Fruit fly (Drosophila melanogaster): ENCODE data around the gene ymp.

Gene ymp

DNA sequence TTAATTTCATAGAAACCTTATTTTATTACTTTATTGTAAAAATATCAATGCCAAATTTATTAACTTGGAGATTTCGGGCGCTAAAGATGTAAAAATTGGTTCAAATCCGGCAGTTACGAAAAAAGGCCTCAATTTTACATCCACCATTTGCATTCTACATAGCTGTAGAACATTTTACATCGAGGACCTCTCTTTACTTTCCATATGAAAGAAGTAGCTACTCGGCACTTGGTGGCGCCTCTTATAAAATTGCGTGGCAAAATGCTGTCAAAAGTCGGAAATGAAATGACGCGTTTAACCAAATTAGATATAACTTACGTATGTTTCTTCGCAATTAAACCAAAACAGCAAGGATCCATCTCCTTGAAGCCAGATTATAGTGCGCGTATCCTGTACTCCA lies 17.4 kb downstream of the ymp start (continued):
- no peak for TF ChIP-seq CG15073 (GFP tag; optimal IDR thresholded peaks at IDR 0.05)
- TF ChIP-seq Ets97D (GFP tag; optimal IDR thresholded peaks at IDR 0.05): no peak
- no peak for TF ChIP-seq CG13123 (GFP tag; optimal IDR thresholded peaks at IDR 0.05)
- TF ChIP-seq Antp (GFP tag; optimal IDR thresholded peaks at IDR 0.05): peak; percentile 6
- TF ChIP-seq Atf6 (GFP tag; IDR thresholded peaks at IDR 0.05): no peak
- no peak for TF ChIP-seq kay (GFP tag; optimal IDR thresholded peaks at IDR 0.05)
- no peak for TF ChIP-seq tin (GFP tag; optimal IDR thresholded peaks at IDR 0.05)
- TF ChIP-seq nau (GFP tag; optimal IDR thresholded peaks at IDR 0.05): no peak
- no peak for TF ChIP-seq zf30C (GFP tag; optimal IDR thresholded peaks at IDR 0.05)
- TF ChIP-seq Doc2 (GFP tag; IDR thresholded peaks at IDR 0.05): no peak
- TF ChIP-seq CG6765 (GFP tag; optimal IDR thresholded peaks at IDR 0.05): no peak
- TF ChIP-seq gcm (GFP tag; optimal IDR thresholded peaks at IDR 0.05): no peak
- TF ChIP-seq gfzf (GFP tag; optimal IDR thresholded peaks at IDR 0.05): no peak
- peak; percentile 32 for TF ChIP-seq pita (GFP tag; optimal IDR thresholded peaks at IDR 0.05)
- TF ChIP-seq cas (GFP tag; IDR thresholded peaks at IDR 0.05): no peak
- TF ChIP-seq Asciz (GFP tag; optimal IDR thresholded peaks at IDR 0.05): no peak
- no peak for TF ChIP-seq Trl (optimal IDR thresholded peaks at IDR 0.05)
- TF ChIP-seq Trl (GFP tag; optimal IDR thresholded peaks at IDR 0.05): peak; percentile 28
- TF ChIP-seq CG9932 (GFP tag; IDR thresholded peaks at IDR 0.05): no peak
- TF ChIP-seq CG10209 (GFP tag; optimal IDR thresholded peaks at IDR 0.05): no peak
- TF ChIP-seq gce (GFP tag; IDR thresholded peaks at IDR 0.05): no peak
- no peak for TF ChIP-seq Elba2 (GFP tag; optimal IDR thresholded peaks at IDR 0.05)
- TF ChIP-seq CG10267 (tag; optimal IDR thresholded peaks at IDR 0.05): peak; percentile 39
- no peak for TF ChIP-seq CG11560 (tag; IDR thresholded peaks at IDR 0.05)
- TF ChIP-seq ATbp (GFP tag; optimal IDR thresholded peaks at IDR 0.05): no peak
- TF ChIP-seq CG14710 (tag; optimal IDR thresholded peaks at IDR 0.05): peak; percentile 24
- TF ChIP-seq CG11723 (GFP tag; optimal IDR thresholded peaks at IDR 0.05): no peak
- 0 out of 2 replicates have a peak, but pooled peaks have one; percentile 5 for TF ChIP-seq Rfx (GFP tag; IDR thresholded peaks at IDR 0.05)
- no peak for TF ChIP-seq schlank (tag; optimal IDR thresholded peaks at IDR 0.05)
- TF ChIP-seq croc (GFP tag; conservative IDR thresholded peaks at IDR 0.05): no peak
- no peak for TF ChIP-seq ato (GFP tag; IDR thresholded peaks at IDR 0.05; ENCODE audit: partially characterized antibody)
- no peak for TF ChIP-seq odd (GFP tag; optimal IDR thresholded peaks at IDR 0.05)
- no peak for TF ChIP-seq so (GFP tag; IDR thresholded peaks at IDR 0.05)
- no peak for TF ChIP-seq CG3407 (GFP tag; optimal IDR thresholded peaks at IDR 0.05)
- no peak for TF ChIP-seq CG4328 (GFP tag; optimal IDR thresholded peaks at IDR 0.05)
- TF ChIP-seq MTF-1 (GFP tag; optimal IDR thresholded peaks at IDR 0.05; ENCODE audit: borderline replicate concordance): no peak
- no peak for TF ChIP-seq CG9876 (GFP tag; optimal IDR thresholded peaks at IDR 0.05)
- TF ChIP-seq CG6175 (GFP tag; IDR thresholded peaks at IDR 0.05): no peak
- no peak for TF ChIP-seq Hey (tag; optimal IDR thresholded peaks at IDR 0.05)
- peak; percentile 3 for TF ChIP-seq CG1603 (tag; optimal IDR thresholded peaks at IDR 0.05)
- no peak for TF ChIP-seq CG7839 (tag; optimal IDR thresholded peaks at IDR 0.05)
- TF ChIP-seq Bgb (GFP tag; IDR thresholded peaks at IDR 0.05; ENCODE audit: partially characterized antibody): peak; percentile 33; the same call in 1 of the 2 replicates
- TF ChIP-seq bowl (GFP tag; IDR thresholded peaks at IDR 0.05): no peak
- TF ChIP-seq CG10147 (GFP tag; optimal IDR thresholded peaks at IDR 0.05): no peak
- no peak for TF ChIP-seq Usf (GFP tag; optimal IDR thresholded peaks at IDR 0.05)
- no peak for TF ChIP-seq CG13287 (GFP tag; IDR thresholded peaks at IDR 0.05; ENCODE audit: partially characterized antibody)
- TF ChIP-seq CG5180 (GFP tag; optimal IDR thresholded peaks at IDR 0.05): no peak
- TF ChIP-seq Aef1 (GFP tag; IDR thresholded peaks at IDR 0.05): no peak
- TF ChIP-seq pb (GFP tag; optimal IDR thresholded peaks at IDR 0.05): no peak
- no peak for TF ChIP-seq CG14441 (GFP tag; IDR thresholded peaks at IDR 0.05)
- TF ChIP-seq Deaf1 (tag; optimal IDR thresholded peaks at IDR 0.05): no peak
- TF ChIP-seq CG10959 (GFP tag; IDR thresholded peaks at IDR 0.05): no peak

Data from whole organism, embryonic.